Worm (Caenorhabditis elegans) whole organism, mixed stage, embryonic: ENCODE results near the gene cyl-1.

Experiments used
- elt-1 ChIP-seq: sonication (generic microtip); optimal IDR thresholded peaks from 2 replicates; lab custom pipeline; 2017; ENCODE audit warnings: missing genetic modification characterization, mild to moderate bottlenecking, missing compliant biosample characterization, antibody characterized with exemption, moderate library complexity, borderline replicate concordance; ENCODE audit not compliant: insufficient read depth
- lsy-2 ChIP-seq: fragments of 150-350 bp; optimal IDR thresholded peaks from 2 replicates; lab custom pipeline; 2014; ENCODE audit warnings: missing biosample characterization, missing genetic modification characterization
- tbx-8 ChIP-seq: fragments of 200-800 bp; sonication (Bioruptor generic); optimal IDR thresholded peaks from 2 replicates; lab custom pipeline; 2018; ENCODE audit warnings: mild to moderate bottlenecking, missing genetic modification characterization, moderate library complexity, missing compliant biosample characterization

DNA sequence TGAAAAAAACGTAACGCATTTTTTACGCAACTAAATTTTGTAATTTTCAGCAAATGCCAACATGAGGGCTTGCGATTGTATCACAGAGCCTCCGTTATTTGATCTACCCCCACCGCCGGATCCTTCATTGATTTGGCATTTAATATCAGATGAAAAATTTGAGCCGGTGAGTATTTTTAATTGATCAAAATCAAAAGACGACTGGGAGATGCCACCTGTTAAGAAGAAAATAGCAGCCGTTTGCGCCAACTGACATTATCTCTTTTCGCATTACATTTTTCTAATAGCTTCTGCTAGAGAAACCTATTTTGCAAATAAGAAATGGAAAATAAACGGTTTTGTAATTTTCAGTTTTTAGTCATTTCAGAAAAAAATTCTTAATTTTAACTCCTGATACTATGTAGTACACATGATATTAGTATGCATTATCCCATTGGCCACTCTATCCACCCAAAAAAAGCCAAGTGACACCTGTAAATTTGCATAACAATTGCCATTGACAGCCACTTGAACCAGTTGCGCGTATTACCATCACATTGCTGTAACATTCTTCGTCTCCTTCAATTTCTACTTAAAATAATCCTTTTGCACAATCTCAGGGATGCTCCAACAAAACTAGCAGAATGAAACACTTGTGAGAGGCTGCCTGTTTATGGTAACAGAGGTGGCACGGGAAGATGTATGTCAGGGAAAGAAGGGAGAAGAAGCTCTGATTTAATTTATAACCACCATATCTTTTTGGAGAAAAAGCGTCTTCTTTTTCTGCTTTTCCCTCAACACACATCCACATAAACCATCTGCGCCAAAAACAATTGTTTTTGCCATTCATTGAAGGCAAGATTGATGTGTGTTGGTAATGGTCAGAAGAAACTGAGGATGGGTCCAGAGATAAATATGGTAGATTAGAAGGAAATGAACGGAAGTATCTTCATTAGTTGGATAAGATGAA is 34.9 kb downstream of the cyl-1 start, which contains the start of gene F58H1.5:
- TF ChIP-seq elt-1 (no peak), tbx-8 (GFP tag; lab: Kevin White, UChicago) (no peak), lsy-2 (tag; lab: Kevin White, UChicago) (no peak)
